Fruit fly (Drosophila melanogaster): Measurements from ENCODE around the gene Ugt304A1.

Gene Ugt304A1

DNA sequence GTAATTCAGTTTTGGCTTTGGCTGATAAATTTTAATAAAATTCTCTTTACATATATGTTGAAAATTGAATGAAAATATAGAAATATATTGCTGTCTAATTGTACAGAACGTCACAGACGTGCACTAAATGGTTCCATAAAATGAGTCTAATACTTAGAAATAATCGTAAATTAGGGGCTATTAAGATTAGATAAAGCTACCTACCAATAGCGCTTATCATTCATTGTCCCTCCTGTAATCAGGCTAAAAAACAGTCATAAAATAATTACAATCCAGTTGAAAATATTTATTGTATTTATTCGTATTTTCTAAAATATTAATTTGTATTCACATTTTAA lies 2.1 kb downstream of the Ugt304A1 start:
- TF ChIP-seq CrebB (tag; optimal IDR thresholded peaks at IDR 0.05) (peak; percentile 9), CG15269 (tag; optimal IDR thresholded peaks at IDR 0.05) (peak; percentile 22), salm (tag; optimal IDR thresholded peaks at IDR 0.05) (no peak), CG10321 (GFP tag; IDR thresholded peaks at IDR 0.05) (no peak), Taf1 (GFP tag; IDR thresholded peaks at IDR 0.05) (no peak), Nf-YB (GFP tag; optimal IDR thresholded peaks at IDR 0.05) (no peak), Trl (optimal IDR thresholded peaks at IDR 0.05) (peak in 1 of 2 experiments; percentile 23), Trl (GFP tag; optimal IDR thresholded peaks at IDR 0.05) (no peak), btn (GFP tag; optimal IDR thresholded peaks at IDR 0.05) (no peak), exex (tag; optimal IDR thresholded peaks at IDR 0.05) (peak; percentile 98), sug (tag; optimal IDR thresholded peaks at IDR 0.05) (peak; percentile 44), Ravus (GFP tag; IDR thresholded peaks at IDR 0.05) (no peak), ranshi (GFP tag; IDR thresholded peaks at IDR 0.05) (no peak), CG34376 (GFP tag; optimal IDR thresholded peaks at IDR 0.05) (peak; percentile 67), CG2129 (GFP tag; IDR thresholded peaks at IDR 0.05; ENCODE audit: partially characterized antibody) (no peak), CG8089 (GFP tag; optimal IDR thresholded peaks at IDR 0.05) (no peak), bsh (GFP tag; optimal IDR thresholded peaks at IDR 0.05) (no peak), NfI (GFP tag; optimal IDR thresholded peaks at IDR 0.05) (no peak), peb (GFP tag; IDR thresholded peaks at IDR 0.05) (no peak), trh (GFP tag; optimal IDR thresholded peaks at IDR 0.05) (no peak), crol (GFP tag; IDR thresholded peaks at IDR 0.05) (no peak), gro (GFP tag; optimal IDR thresholded peaks at IDR 0.05) (no peak), en (GFP tag; optimal IDR thresholded peaks at IDR 0.05) (no peak), Hr51 (GFP tag; optimal IDR thresholded peaks at IDR 0.05) (peak in 1 of 2 experiments; percentile 43), CG12104 (GFP tag; optimal IDR thresholded peaks at IDR 0.05) (no peak), tap (tag; optimal IDR thresholded peaks at IDR 0.05) (peak; percentile 10), Opbp (GFP tag; IDR thresholded peaks at IDR 0.05; ENCODE audit: partially characterized antibody) (no peak), CG4328 (GFP tag; optimal IDR thresholded peaks at IDR 0.05) (no peak), abd-A (tag; optimal IDR thresholded peaks at IDR 0.05) (no peak), Vsx1 (GFP tag; optimal IDR thresholded peaks at IDR 0.05) (peak; percentile 72), CG10147 (GFP tag; optimal IDR thresholded peaks at IDR 0.05) (no peak), danr (GFP tag; IDR thresholded peaks at IDR 0.05) (no peak), CG6683 (GFP tag; optimal IDR thresholded peaks at IDR 0.05) (no peak), p53 (GFP tag; optimal IDR thresholded peaks at IDR 0.05) (no peak), Hr78 (GFP tag; optimal IDR thresholded peaks at IDR 0.05) (no peak), ttk (GFP tag; IDR thresholded peaks at IDR 0.05) (no peak), sd (tag; optimal IDR thresholded peaks at IDR 0.05) (peak; percentile 48), GATAe (GFP tag; conservative IDR thresholded peaks at IDR 0.05) (no peak), CG17568 (GFP tag; optimal IDR thresholded peaks at IDR 0.05) (peak; percentile 29), CG18599 (GFP tag; optimal IDR thresholded peaks at IDR 0.05) (peak; percentile 29), CG1024 (GFP tag; IDR thresholded peaks at IDR 0.05) (no peak), CG2678 (tag; optimal IDR thresholded peaks at IDR 0.05) (peak; percentile 46), Myb (GFP tag; optimal IDR thresholded peaks at IDR 0.05) (no peak), CG12219 (GFP tag; optimal IDR thresholded peaks at IDR 0.05) (no peak), CG7786 (GFP tag; optimal IDR thresholded peaks at IDR 0.05) (no peak), PHDP (tag; optimal IDR thresholded peaks at IDR 0.05) (peak; percentile 62), chif (GFP tag; optimal IDR thresholded peaks at IDR 0.05) (no peak), grn (GFP tag; optimal IDR thresholded peaks at IDR 0.05) (peak; percentile 29), gt (GFP tag; IDR thresholded peaks at IDR 0.05) (no peak), Lhr (GFP tag; optimal IDR thresholded peaks at IDR 0.05) (no peak), bigmax (GFP tag; optimal IDR thresholded peaks at IDR 0.05) (no peak)
